Fruit fly (Drosophila melanogaster) whole organism, embryonic: ENCODE results near the gene msn.

Experiments
- ATbp ChIP-seq: fragments of 200-800 bp; sonication (Bioruptor generic); optimal IDR thresholded peaks from 2 replicates; lab custom pipeline; 2017; ENCODE audit warnings: missing biosample characterization, mild to moderate bottlenecking, missing genetic modification characterization, missing genetic modification reagents
- Antp ChIP-seq: fragments of 200-800 bp; sonication (Bioruptor generic); optimal IDR thresholded peaks from 3 replicates; lab custom pipeline; 2016; ENCODE audit warnings: missing biosample characterization, missing genetic modification characterization
- CG1233 ChIP-seq: fragments of 200-800 bp; sonication (Bioruptor generic); optimal IDR thresholded peaks from 4 replicates; lab custom pipeline; 2018; ENCODE audit warnings: missing biosample characterization, mild to moderate bottlenecking, missing genetic modification characterization
- CG13123 ChIP-seq: fragments of 200-800 bp; sonication (Bioruptor generic); optimal IDR thresholded peaks from 2 replicates; lab custom pipeline; 2016; ENCODE audit warnings: missing biosample characterization, missing genetic modification characterization
- CG13296 ChIP-seq: fragments of 200-800 bp; sonication (Bioruptor generic); optimal IDR thresholded peaks from 3 replicates; lab custom pipeline; 2018; ENCODE audit warnings: missing biosample characterization, mild to moderate bottlenecking, missing genetic modification characterization
- CG13424 ChIP-seq: fragments of 200-800 bp; sonication (Bioruptor generic); optimal IDR thresholded peaks from 2 replicates; lab custom pipeline; 2019; ENCODE audit warnings: missing biosample characterization, mild to moderate bottlenecking, missing genetic modification characterization, moderate library complexity
- CG15011 ChIP-seq: fragments of 200-800 bp; sonication (Bioruptor generic); optimal IDR thresholded peaks from 3 replicates; lab custom pipeline; 2018; ENCODE audit warnings: missing biosample characterization, mild to moderate bottlenecking, missing genetic modification characterization
- CG15479 ChIP-seq: fragments of 200-800 bp; sonication (Bioruptor generic); optimal IDR thresholded peaks from 3 replicates; lab custom pipeline; 2019; ENCODE audit warnings: missing biosample characterization, mild to moderate bottlenecking, missing genetic modification characterization, moderate library complexity
- CG15696 ChIP-seq: fragments of 200-800 bp; sonication (Bioruptor generic); optimal IDR thresholded peaks from 2 replicates; lab custom pipeline; 2019; ENCODE audit warnings: missing biosample characterization, mild to moderate bottlenecking, missing genetic modification characterization, moderate library complexity
- CG17385 ChIP-seq: fragments of 200-800 bp; sonication (Bioruptor generic); optimal IDR thresholded peaks from 3 replicates; lab custom pipeline; 2018; ENCODE audit warnings: missing biosample characterization, mild to moderate bottlenecking, missing genetic modification characterization
- CG17568 ChIP-seq: fragments of 200-800 bp; sonication (Bioruptor generic); optimal IDR thresholded peaks from 2 replicates; lab custom pipeline; 2018; ENCODE audit warnings: missing biosample characterization, mild to moderate bottlenecking, missing genetic modification characterization, moderate library complexity
- CG2202 ChIP-seq: fragments of 200-800 bp; sonication (Bioruptor generic); optimal IDR thresholded peaks from 2 replicates; lab custom pipeline; 2018; ENCODE audit warnings: missing biosample characterization, mild to moderate bottlenecking, missing genetic modification characterization
- CG2875 ChIP-seq: fragments of 200-800 bp; sonication (Bioruptor generic); optimal IDR thresholded peaks from 2 replicates; lab custom pipeline; 2017; ENCODE audit warnings: missing biosample characterization, mild to moderate bottlenecking, missing genetic modification characterization, missing genetic modification reagents
- CG30020 ChIP-seq: fragments of 200-800 bp; optimal IDR thresholded peaks from 2 replicates; lab custom pipeline; 2019; ENCODE audit warnings: missing biosample characterization, mild to moderate bottlenecking, missing genetic modification characterization, moderate library complexity
- CG3065 ChIP-seq: fragments of 200-800 bp; sonication (Bioruptor generic); optimal IDR thresholded peaks from 2 replicates; lab custom pipeline; 2016; ENCODE audit warnings: missing biosample characterization, missing genetic modification characterization
- CG31365 ChIP-seq: fragments of 200-800 bp; sonication (Bioruptor generic); optimal IDR thresholded peaks from 2 replicates; lab custom pipeline; 2018; ENCODE audit warnings: missing biosample characterization, mild to moderate bottlenecking, missing genetic modification characterization
- CG33213 ChIP-seq: fragments of 200-800 bp; sonication (Bioruptor generic); optimal IDR thresholded peaks from 3 replicates; lab custom pipeline; 2016; ENCODE audit warnings: missing biosample characterization, missing genetic modification characterization
- CG4360 ChIP-seq: fragments of 200-800 bp; sonication (Bioruptor generic); IDR thresholded peaks from 2 replicates; pipeline ENCODE4 v1.3.6; 2022; ENCODE audit warnings: missing biosample characterization, missing genetic modification characterization
- CG6689 ChIP-seq: fragments of 200-800 bp; sonication (Bioruptor generic); IDR thresholded peaks from 2 replicates; pipeline ENCODE4 v1.3.6; 2022; ENCODE audit warnings: missing biosample characterization, missing genetic modification characterization
- CG7745 ChIP-seq: fragments of 200-800 bp; sonication (Bioruptor generic); optimal IDR thresholded peaks from 2 replicates; lab custom pipeline; 2018; ENCODE audit warnings: missing biosample characterization, mild to moderate bottlenecking, missing genetic modification characterization, moderate library complexity
- CG8281 ChIP-seq: fragments of 200-800 bp; sonication (Bioruptor generic); optimal IDR thresholded peaks from 2 replicates; lab custom pipeline; 2018; ENCODE audit warnings: missing biosample characterization, mild to moderate bottlenecking, missing genetic modification characterization, moderate library complexity
- CG9727 ChIP-seq: fragments of 200-800 bp; sonication (Bioruptor generic); optimal IDR thresholded peaks from 3 replicates; lab custom pipeline; 2017; ENCODE audit warnings: missing biosample characterization, mild to moderate bottlenecking, missing genetic modification characterization
- CG9797 ChIP-seq: fragments of 200-800 bp; sonication (Bioruptor generic); optimal IDR thresholded peaks from 3 replicates; lab custom pipeline; 2018; ENCODE audit warnings: missing biosample characterization, mild to moderate bottlenecking, missing genetic modification characterization
- Camta ChIP-seq: fragments of 200-800 bp; sonication (Bioruptor generic); optimal IDR thresholded peaks from 2 replicates; lab custom pipeline; 2016; ENCODE audit warnings: missing biosample characterization, missing genetic modification characterization
- Chrac-16 ChIP-seq: fragments of 200-800 bp; sonication (Bioruptor generic); optimal IDR thresholded peaks from 3 replicates; lab custom pipeline; 2016; ENCODE audit warnings: missing biosample characterization, missing genetic modification characterization
- CkIIα-i1 ChIP-seq: fragments of 200-800 bp; sonication (Bioruptor generic); IDR thresholded peaks from 2 replicates; pipeline ENCODE4 v1.3.6; 2022; ENCODE audit warnings: missing biosample characterization, missing genetic modification characterization
- Dfd ChIP-seq, 2 experiments: fragments of >200 bp; optimal IDR thresholded peaks; 2 replicates each; lab custom pipeline; 2017; ENCODE audit warnings: missing biosample characterization in 2 of 2, missing genetic modification characterization in 2 of 2
- Drgx ChIP-seq: fragments of 200-800 bp; sonication (Bioruptor generic); IDR thresholded peaks from 2 replicates; pipeline ENCODE4 v1.3.6; 2022; ENCODE audit warnings: missing biosample characterization, missing genetic modification characterization
- Fer2 ChIP-seq: fragments of 200-800 bp; sonication (Bioruptor generic); optimal IDR thresholded peaks from 2 replicates; lab custom pipeline; 2018; ENCODE audit warnings: missing biosample characterization, mild to moderate bottlenecking, missing genetic modification characterization, moderate library complexity
- HLHmδ ChIP-seq: fragments of 200-800 bp; sonication (Bioruptor generic); optimal IDR thresholded peaks from 2 replicates; lab custom pipeline; 2018; ENCODE audit warnings: missing biosample characterization, mild to moderate bottlenecking, missing genetic modification characterization, moderate library complexity
- Hmx ChIP-seq: fragments of 200-800 bp; sonication (Bioruptor generic); optimal IDR thresholded peaks from 2 replicates; lab custom pipeline; 2016; ENCODE audit warnings: missing biosample characterization, missing genetic modification characterization
- Lhr ChIP-seq: fragments of 200-800 bp; sonication (Bioruptor generic); optimal IDR thresholded peaks from 3 replicates; lab custom pipeline; 2017; ENCODE audit warnings: mild to moderate bottlenecking, missing biosample characterization, missing genetic modification reagents, missing genetic modification characterization
- ash1 ChIP-seq: fragments of 200-800 bp; sonication (Bioruptor generic); optimal IDR thresholded peaks from 2 replicates; lab custom pipeline; 2018; ENCODE audit warnings: missing biosample characterization, mild to moderate bottlenecking, missing genetic modification characterization
- bigmax ChIP-seq: fragments of 200-800 bp; sonication (Bioruptor generic); optimal IDR thresholded peaks from 2 replicates; lab custom pipeline; 2018; ENCODE audit warnings: missing biosample characterization, mild to moderate bottlenecking, missing genetic modification characterization
- cg ChIP-seq: fragments of 200-800 bp; sonication (Bioruptor generic); optimal IDR thresholded peaks from 3 replicates; lab custom pipeline; 2019; ENCODE audit warnings: missing biosample characterization, mild to moderate bottlenecking, missing genetic modification characterization, moderate library complexity
- dimm ChIP-seq: fragments of 200-800 bp; sonication (Bioruptor generic); IDR thresholded peaks from 2 replicates; pipeline ENCODE4 v1.3.6; 2022; ENCODE audit warnings: missing biosample characterization, missing genetic modification characterization
- dpn ChIP-seq, 2 experiments: fragments of 200-800 bp; sonication (Bioruptor generic); optimal IDR thresholded peaks; 3 replicates each; lab custom pipeline; 2016; ENCODE audit warnings: missing biosample characterization in 2 of 2, missing genetic modification characterization in 2 of 2
- ems ChIP-seq: fragments of 200-800 bp; sonication (Bioruptor generic); optimal IDR thresholded peaks from 3 replicates; lab custom pipeline; 2016; ENCODE audit warnings: missing biosample characterization, missing genetic modification characterization
- eve ChIP-seq, 2 experiments: fragments of >200 bp; optimal IDR thresholded peaks; 2 replicates each; lab custom pipeline; 2017; ENCODE audit warnings: missing biosample characterization in 2 of 2, missing genetic modification characterization in 2 of 2
- gt ChIP-seq: fragments of 200-800 bp; sonication (Bioruptor generic); IDR thresholded peaks from 2 replicates; pipeline ENCODE4 v1.3.6; 2022; ENCODE audit warnings: missing biosample characterization, missing genetic modification characterization
- her ChIP-seq: fragments of 200-800 bp; sonication (Bioruptor generic); optimal IDR thresholded peaks from 2 replicates; lab custom pipeline; 2016; ENCODE audit warnings: missing biosample characterization, missing genetic modification characterization
- jumu ChIP-seq: fragments of 200-800 bp; sonication (Bioruptor generic); optimal IDR thresholded peaks from 3 replicates; lab custom pipeline; 2016; ENCODE audit warnings: missing biosample characterization, missing genetic modification characterization
- luna ChIP-seq: fragments of 200-800 bp; sonication (Bioruptor generic); optimal IDR thresholded peaks from 2 replicates; lab custom pipeline; 2016; ENCODE audit warnings: missing biosample characterization, missing genetic modification characterization
- seq ChIP-seq: fragments of 200-800 bp; sonication (Bioruptor generic); IDR thresholded peaks from 2 replicates; pipeline ENCODE4 v1.3.6; 2022; ENCODE audit warnings: missing biosample characterization, missing genetic modification characterization
- slbo ChIP-seq: fragments of 200-800 bp; sonication (Bioruptor generic); IDR thresholded peaks from 2 replicates; pipeline ENCODE4 v1.3.6; 2022; ENCODE audit warnings: missing biosample characterization, missing genetic modification characterization
- sna ChIP-seq: fragments of 200-800 bp; sonication (Bioruptor generic); IDR thresholded peaks from 2 replicates; pipeline ENCODE4 v1.3.6; 2022; ENCODE audit warnings: missing biosample characterization, missing genetic modification characterization; ENCODE audit not compliant: partially characterized antibody
- tna ChIP-seq: fragments of 200-800 bp; sonication (Bioruptor generic); IDR thresholded peaks from 2 replicates; pipeline ENCODE4 v1.3.6; 2022; ENCODE audit warnings: missing biosample characterization, missing genetic modification characterization; ENCODE audit not compliant: partially characterized antibody
- trem ChIP-seq: fragments of 200-800 bp; optimal IDR thresholded peaks from 3 replicates; lab custom pipeline; 2019; ENCODE audit warnings: missing biosample characterization, mild to moderate bottlenecking, missing genetic modification characterization, moderate library complexity
- usp ChIP-seq: fragments of >200 bp; optimal IDR thresholded peaks from 2 replicates; lab custom pipeline; 2017; ENCODE audit warnings: missing biosample characterization, missing genetic modification characterization

The msn gene

DNA sequence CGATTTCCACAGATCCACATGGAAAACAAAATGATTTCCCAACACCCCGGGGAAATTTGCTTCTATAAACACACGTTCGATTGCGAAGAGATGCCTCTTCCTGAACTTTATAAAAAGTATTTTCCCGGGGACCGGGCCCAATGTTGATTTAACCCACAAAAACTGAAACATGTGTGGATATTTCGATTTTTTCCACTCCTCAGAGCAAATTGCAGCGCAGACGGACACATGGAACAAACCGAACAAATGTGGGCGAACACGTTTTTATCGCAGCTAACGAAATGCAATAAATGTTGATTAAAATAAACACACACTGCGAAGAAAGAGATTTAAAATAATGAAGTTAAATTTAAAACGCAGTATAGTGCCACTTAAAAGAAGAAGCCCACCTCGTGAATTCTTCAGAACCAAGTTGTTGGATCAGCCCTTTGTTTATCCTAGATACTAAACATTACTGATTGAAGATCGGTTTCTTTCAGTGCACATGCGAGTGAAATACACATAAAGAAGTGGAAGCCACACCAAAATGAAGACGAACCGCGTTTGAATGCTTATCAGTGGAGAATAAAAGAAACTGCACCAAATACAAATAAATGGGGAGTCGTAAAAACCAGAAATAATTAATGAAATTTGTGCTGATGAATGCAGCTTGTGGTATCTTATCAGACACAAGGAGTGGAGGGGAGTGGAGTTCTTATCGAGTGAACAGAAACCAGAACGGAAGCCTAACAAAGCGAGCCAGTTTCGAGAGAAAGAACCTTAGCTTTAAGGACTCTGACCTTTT is 3.4 kb downstream of the msn start (continued):
- TF ChIP-seq CG13296 (GFP tag; lab: Kevin White, UChicago) (peak; percentile 44), CG8281 (tag; lab: Kevin White, UChicago) (peak; percentile 74), CG17568 (peak; percentile 57), sna (GFP tag; lab: Robert Waterston, UW) (no peak), usp (GFP tag; lab: Kevin White, UChicago) (no peak), eve (GFP tag; optimal IDR thresholded peaks at IDR 0.05; lab: Kevin White, UChicago) (peak in 1 of 2 experiments; percentile 95), CG4360 (peak; percentile 54), jumu (peak; percentile 69), Fer2 (tag; lab: Kevin White, UChicago) (no peak), CG33213 (peak; percentile 82), CG2202 (tag; lab: Kevin White, UChicago) (peak; percentile 76), Dfd (GFP tag; optimal IDR thresholded peaks at IDR 0.05; lab: Kevin White, UChicago) (no peak), ems (GFP tag; lab: Kevin White, UChicago) (peak; percentile 79), dpn (GFP tag; optimal IDR thresholded peaks at IDR 0.05; lab: Kevin White, UChicago) (peak; percentile 61 to 79), CG13424 (tag; lab: Kevin White, UChicago) (peak; percentile 84), dimm (GFP tag; lab: Robert Waterston, UW) (peak; percentile 68), Camta (peak; percentile 82), Hmx (GFP tag; lab: Kevin White, UChicago) (no peak), slbo (peak; percentile 41; the same call in 1 of the 2 replicates), ash1 (GFP tag; lab: Kevin White, UChicago) (no peak), Lhr (GFP tag; lab: Kevin White, UChicago) (peak; percentile 43), CG3065 (GFP tag; lab: Kevin White, UChicago) (peak; percentile 58), CkIIα-i1 (GFP tag; lab: Robert Waterston, UW) (no peak), CG6689 (peak; percentile 88), CG9727 (peak; percentile 67), CG17385 (GFP tag; lab: Kevin White, UChicago) (peak; percentile 80), CG13123 (GFP tag; lab: Kevin White, UChicago) (peak; percentile 26), cg (GFP tag; lab: Kevin White, UChicago) (no peak), Chrac-16 (GFP tag; lab: Kevin White, UChicago) (peak; percentile 77), bigmax (GFP tag; lab: Kevin White, UChicago) (no peak), CG2875 (GFP tag; lab: Kevin White, UChicago) (peak; percentile 85), Antp (GFP tag; lab: Kevin White, UChicago) (peak; percentile 77), trem (tag; lab: Kevin White, UChicago) (peak; percentile 79), CG15479 (GFP tag; lab: Kevin White, UChicago) (no peak), CG30020 (peak; percentile 36), luna (GFP tag; lab: Kevin White, UChicago) (peak; percentile 16), ATbp (GFP tag; lab: Kevin White, UChicago) (peak; percentile 87), HLHmδ (GFP tag; lab: Kevin White, UChicago) (no peak), tna (no peak), CG9797 (GFP tag; lab: Kevin White, UChicago) (no peak), her (peak; percentile 56), CG15696 (tag; lab: Kevin White, UChicago) (peak; percentile 16), CG31365 (tag; lab: Kevin White, UChicago) (peak; percentile 39), CG7745 (peak; percentile 46), CG1233 (GFP tag; lab: Kevin White, UChicago) (peak; percentile 75), seq (GFP tag; lab: Robert Waterston, UW) (peak; percentile 61), gt (GFP tag; lab: Robert Waterston, UW) (peak; percentile 41; the same call in 1 of the 2 replicates), CG15011 (peak; percentile 42), Drgx (peak; percentile 88)
